Worm (Caenorhabditis elegans): ENCODE measurements around the gene gpd-2.

gpd-2 gene

DNA sequence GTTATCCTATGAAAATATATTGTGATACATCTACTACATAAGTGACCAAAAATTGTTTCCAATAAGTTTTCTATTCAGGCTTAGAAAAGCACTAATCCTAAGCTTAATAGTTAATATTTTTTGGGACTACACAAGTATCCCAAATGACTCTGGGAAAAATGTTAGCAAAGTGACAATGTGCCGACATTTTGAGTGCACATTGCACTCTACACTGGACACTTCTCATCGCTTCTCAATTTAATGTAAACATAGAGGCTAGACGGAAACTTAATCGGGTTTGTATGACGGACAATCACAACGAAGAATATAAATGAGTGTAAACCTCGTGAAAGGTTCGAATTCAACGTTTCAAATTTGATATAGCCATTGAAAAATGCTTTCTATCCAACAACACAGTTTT is 2.8 kb downstream of the gpd-2 start:
- TF ChIP-seq nhr-71 (tag; optimal IDR thresholded peaks at IDR 0.05), result peak; percentile 62
- TF ChIP-seq unc-98 (GFP tag; IDR thresholded peaks at IDR 0.05), result no peak
- TF ChIP-seq snu-23 (GFP tag; optimal IDR thresholded peaks at IDR 0.05), result peak; percentile 64
- TF ChIP-seq lin-13 (GFP tag; optimal IDR thresholded peaks at IDR 0.05), result peak; percentile 52
- TF ChIP-seq nhr-47 (tag; optimal IDR thresholded peaks at IDR 0.05), result peak; percentile 68
- peak in 1 of 6 experiments; percentile 29 for TF ChIP-seq elt-3 (tag; optimal IDR thresholded peaks at IDR 0.05)
- no peak for TF ChIP-seq isw-1 (GFP tag; IDR thresholded peaks at IDR 0.05)
- no peak for TF ChIP-seq ceh-82 (tag; optimal IDR thresholded peaks at IDR 0.05)
- TF ChIP-seq efl-3 (GFP tag; optimal IDR thresholded peaks at IDR 0.05), result no peak
- TF ChIP-seq dpl-1 (GFP tag; optimal IDR thresholded peaks at IDR 0.05), result no peak
- no peak for TF ChIP-seq ceh-63 (GFP tag; optimal IDR thresholded peaks at IDR 0.05)
- TF ChIP-seq tlp-1 (tag; optimal IDR thresholded peaks at IDR 0.05), result no peak
- no peak for TF ChIP-seq hlh-17 (GFP tag; optimal IDR thresholded peaks at IDR 0.05; ENCODE audit: borderline replicate concordance)
- peak in 1 of 2 experiments; percentile 33 for TF ChIP-seq lin-35 (GFP tag; optimal IDR thresholded peaks at IDR 0.05)
- no peak for TF ChIP-seq nhr-85 (tag)
- TF ChIP-seq C16A3.4 (tag; optimal IDR thresholded peaks at IDR 0.05), result peak; percentile 24
- peak; percentile 1 for TF ChIP-seq swsn-7 (tag; optimal IDR thresholded peaks at IDR 0.05)
- TF ChIP-seq ztf-4 (tag; optimal IDR thresholded peaks at IDR 0.05), result peak; percentile 78
- TF ChIP-seq ceh-8 (GFP tag; optimal IDR thresholded peaks at IDR 0.05), result no peak
- no peak for TF ChIP-seq fkh-8 (tag; optimal IDR thresholded peaks at IDR 0.05)
- peak; percentile 5 to 7 for TF ChIP-seq lsy-2 (tag; optimal IDR thresholded peaks at IDR 0.05)
- peak; percentile 53 for TF ChIP-seq lin-14 (GFP tag; optimal IDR thresholded peaks at IDR 0.05)
- TF ChIP-seq fkh-4 (tag; optimal IDR thresholded peaks at IDR 0.05; ENCODE audit: borderline replicate concordance), result no peak
- peak; percentile 90 for TF ChIP-seq ama-1 (optimal IDR thresholded peaks at IDR 0.05)
- peak in 1 of 2 experiments; percentile 51 for TF ChIP-seq efl-1 (optimal IDR thresholded peaks at IDR 0.05)
- no peak for TF ChIP-seq efl-1 (GFP tag; optimal IDR thresholded peaks at IDR 0.05 in 1 of 2)
- TF ChIP-seq tbx-2 (tag; optimal IDR thresholded peaks at IDR 0.05), result peak; percentile 32
- TF ChIP-seq aha-1 (tag; optimal IDR thresholded peaks at IDR 0.05), result no peak
- TF ChIP-seq skn-1 (tag; optimal IDR thresholded peaks at IDR 0.05), result no peak
- peak; percentile 38 for TF ChIP-seq elt-2 (tag; optimal IDR thresholded peaks at IDR 0.05)
- peak; percentile 10 for TF ChIP-seq nhr-20 (tag; optimal IDR thresholded peaks at IDR 0.05)
- TF ChIP-seq nhr-90 (tag; optimal IDR thresholded peaks at IDR 0.05; ENCODE audit: poor library complexity), result peak; percentile 73
- peak; percentile 38 for TF ChIP-seq fos-1 (tag; optimal IDR thresholded peaks at IDR 0.05)
- TF ChIP-seq pax-3 (tag; optimal IDR thresholded peaks at IDR 0.05), result no peak
- no peak for TF ChIP-seq zag-1 (tag; optimal IDR thresholded peaks at IDR 0.05)
- TF ChIP-seq jun-1 (tag; optimal IDR thresholded peaks at IDR 0.05), result no peak
- no peak for TF ChIP-seq snpc-4 (tag; optimal IDR thresholded peaks at IDR 0.05)
- no peak for TF ChIP-seq nhr-84 (tag; optimal IDR thresholded peaks at IDR 0.05)
- TF ChIP-seq grh-1 (GFP tag; IDR thresholded peaks at IDR 0.05), result no peak
- TF ChIP-seq nhr-19 (GFP tag; conservative IDR thresholded peaks at IDR 0.05), result peak; percentile 45
- peak; percentile 2 for TF ChIP-seq lir-3 (tag; optimal IDR thresholded peaks at IDR 0.05; ENCODE audit: poor library complexity)
- TF ChIP-seq sptf-1 (tag; optimal IDR thresholded peaks at IDR 0.05), result no peak
- TF ChIP-seq rnt-1 (tag; optimal IDR thresholded peaks at IDR 0.05), result peak; percentile 50
- TF ChIP-seq C34B4.2 (tag; optimal IDR thresholded peaks at IDR 0.05), result no peak
- peak; percentile 80 for TF ChIP-seq aly-2 (tag; optimal IDR thresholded peaks at IDR 0.05)
- TF ChIP-seq unc-130 (tag; optimal IDR thresholded peaks at IDR 0.05), result no peak
